Fruit fly (Drosophila melanogaster) whole organism, embryonic: ENCODE results near the gene CG15814.

Source experiments
- BEAF-32 ChIP-seq: fragments of 200-800 bp; sonication (Bioruptor generic); optimal IDR thresholded peaks from 3 replicates; lab custom pipeline; 2017; ENCODE audit warnings: missing biosample characterization, missing genetic modification characterization, mild to moderate bottlenecking, moderate library complexity, missing genetic modification reagents
- CG10147 ChIP-seq: fragments of 200-800 bp; sonication (Bioruptor generic); optimal IDR thresholded peaks from 2 replicates; lab custom pipeline; 2019; ENCODE audit warnings: missing biosample characterization, mild to moderate bottlenecking, missing genetic modification characterization, moderate library complexity
- CG11093 ChIP-seq: fragments of 200-800 bp; sonication (Bioruptor generic); IDR thresholded peaks from 3 replicates; pipeline ENCODE4 v1.3.6; 2022; ENCODE audit warnings: missing biosample characterization, missing genetic modification characterization
- CG11504 ChIP-seq: fragments of 200-800 bp; sonication (Bioruptor generic); optimal IDR thresholded peaks from 3 replicates; lab custom pipeline; 2019; ENCODE audit warnings: missing biosample characterization, mild to moderate bottlenecking, missing genetic modification characterization, moderate library complexity
- CG11560 ChIP-seq: fragments of 200-800 bp; sonication (Bioruptor generic); IDR thresholded peaks from 3 replicates; pipeline ENCODE4 v1.3.6; 2022; ENCODE audit warnings: missing biosample characterization, missing genetic modification characterization
- CG12299 ChIP-seq: fragments of 200-800 bp; sonication (Bioruptor generic); optimal IDR thresholded peaks from 2 replicates; lab custom pipeline; 2018; ENCODE audit warnings: missing biosample characterization, mild to moderate bottlenecking, missing genetic modification characterization
- CG12769 ChIP-seq: fragments of 200-800 bp; sonication (Bioruptor generic); optimal IDR thresholded peaks from 2 replicates; lab custom pipeline; 2019; ENCODE audit warnings: missing biosample characterization, mild to moderate bottlenecking, missing genetic modification characterization, moderate library complexity
- CG13123 ChIP-seq: fragments of 200-800 bp; sonication (Bioruptor generic); optimal IDR thresholded peaks from 2 replicates; lab custom pipeline; 2016; ENCODE audit warnings: missing biosample characterization, missing genetic modification characterization
- CG16779 ChIP-seq: fragments of 200-800 bp; sonication (Bioruptor generic); IDR thresholded peaks from 2 replicates; pipeline ENCODE4 v1.3.6; 2022; ENCODE audit warnings: missing biosample characterization, missing genetic modification characterization
- CG17912 ChIP-seq: fragments of 200-800 bp; sonication (Bioruptor generic); optimal IDR thresholded peaks from 2 replicates; lab custom pipeline; 2018; ENCODE audit warnings: missing biosample characterization, mild to moderate bottlenecking, missing genetic modification characterization
- CG18011 ChIP-seq: fragments of 200-800 bp; sonication (Bioruptor generic); optimal IDR thresholded peaks from 2 replicates; lab custom pipeline; 2017; ENCODE audit warnings: missing biosample characterization, missing genetic modification characterization, mild to moderate bottlenecking, moderate library complexity, missing genotype
- CG18619 ChIP-seq: fragments of 200-800 bp; sonication (Bioruptor generic); optimal IDR thresholded peaks from 3 replicates; lab custom pipeline; 2017; ENCODE audit warnings: missing biosample characterization, mild to moderate bottlenecking, missing genetic modification characterization
- CG2712 ChIP-seq: fragments of 200-800 bp; optimal IDR thresholded peaks from 3 replicates; lab custom pipeline; 2019; ENCODE audit warnings: missing biosample characterization, mild to moderate bottlenecking, missing genetic modification characterization, moderate library complexity
- CG30431 ChIP-seq: fragments of 200-800 bp; sonication (Bioruptor generic); optimal IDR thresholded peaks from 2 replicates; lab custom pipeline; 2017; ENCODE audit warnings: missing biosample characterization, missing genetic modification characterization
- CG31441 ChIP-seq: fragments of 200-800 bp; sonication (Bioruptor generic); IDR thresholded peaks from 2 replicates; pipeline ENCODE4 v1.3.6; 2022; ENCODE audit warnings: missing biosample characterization, missing genetic modification characterization
- CG32772 ChIP-seq: fragments of 200-800 bp; sonication (Bioruptor generic); IDR thresholded peaks from 2 replicates; pipeline ENCODE4 v1.3.6; 2022; ENCODE audit warnings: missing biosample characterization, missing genetic modification characterization
- CG3281 ChIP-seq: fragments of 200-800 bp; sonication (Bioruptor generic); optimal IDR thresholded peaks from 3 replicates; lab custom pipeline; 2017; ENCODE audit warnings: missing biosample characterization, mild to moderate bottlenecking, missing genetic modification characterization
- CG3407 ChIP-seq: fragments of 200-800 bp; sonication (Bioruptor generic); optimal IDR thresholded peaks from 2 replicates; lab custom pipeline; 2018; ENCODE audit warnings: missing biosample characterization, mild to moderate bottlenecking, missing genetic modification characterization
- CG34224 ChIP-seq: fragments of 200-800 bp; sonication (Bioruptor generic); IDR thresholded peaks from 3 replicates; pipeline ENCODE4 v1.3.6; 2022; ENCODE audit warnings: missing biosample characterization, missing genetic modification characterization; ENCODE audit not compliant: partially characterized antibody
- CG3726 ChIP-seq: fragments of 200-800 bp; sonication (Bioruptor generic); IDR thresholded peaks from 3 replicates; pipeline ENCODE4, ENCODE4 v1.3.6; 2022; ENCODE audit warnings: missing biosample characterization, missing genetic modification characterization
- CG4328 ChIP-seq: fragments of 200-800 bp; sonication (Bioruptor generic); optimal IDR thresholded peaks from 3 replicates; lab custom pipeline; 2017; ENCODE audit warnings: missing biosample characterization, missing genetic modification reagents, missing genetic modification characterization
- CG6683 ChIP-seq: fragments of 200-800 bp; sonication (Bioruptor generic); optimal IDR thresholded peaks from 2 replicates; lab custom pipeline; 2017; ENCODE audit warnings: missing biosample characterization, mild to moderate bottlenecking, missing genetic modification characterization, missing genetic modification reagents
- CG7745 ChIP-seq: fragments of 200-800 bp; sonication (Bioruptor generic); optimal IDR thresholded peaks from 2 replicates; lab custom pipeline; 2018; ENCODE audit warnings: missing biosample characterization, mild to moderate bottlenecking, missing genetic modification characterization, moderate library complexity
- CG7839 ChIP-seq: fragments of 200-800 bp; sonication (Bioruptor generic); optimal IDR thresholded peaks from 3 replicates; lab custom pipeline; 2018; ENCODE audit warnings: missing biosample characterization, mild to moderate bottlenecking, missing genetic modification characterization, moderate library complexity
- CG8290 ChIP-seq, 3 experiments: fragments of 200-800 bp; sonication (Bioruptor generic); optimal IDR thresholded peaks; 2 replicates each; lab custom pipeline; 2016 to 2019; ENCODE audit warnings: missing biosample characterization in 3 of 3, missing genetic modification characterization in 3 of 3, mild to moderate bottlenecking in 2 of 3, moderate library complexity in 1 of 3
- CG9797 ChIP-seq: fragments of 200-800 bp; sonication (Bioruptor generic); optimal IDR thresholded peaks from 3 replicates; lab custom pipeline; 2018; ENCODE audit warnings: missing biosample characterization, mild to moderate bottlenecking, missing genetic modification characterization
- CG9876 ChIP-seq: fragments of 200-800 bp; sonication (Bioruptor generic); optimal IDR thresholded peaks from 2 replicates; lab custom pipeline; 2016; ENCODE audit warnings: missing biosample characterization, missing genetic modification characterization
- Dad ChIP-seq: fragments of 200-800 bp; sonication (Bioruptor generic); optimal IDR thresholded peaks from 3 replicates; lab custom pipeline; 2016; ENCODE audit warnings: missing biosample characterization, missing genetic modification characterization
- Dip3 ChIP-seq: fragments of 200-800 bp; sonication (Bioruptor generic); optimal IDR thresholded peaks from 3 replicates; lab custom pipeline; 2016; ENCODE audit warnings: missing biosample characterization, missing genetic modification characterization
- Doc2 ChIP-seq: fragments of 200-800 bp; sonication (Bioruptor generic); IDR thresholded peaks from 2 replicates; pipeline ENCODE4 v1.3.6; 2022; ENCODE audit warnings: missing biosample characterization, missing genetic modification characterization
- Gug ChIP-seq: fragments of 200-800 bp; sonication (Bioruptor generic); IDR thresholded peaks from 4 replicates; pipeline ENCODE4 v1.3.6; 2022; ENCODE audit warnings: missing biosample characterization, missing genetic modification characterization
- HmgZ ChIP-seq: fragments of 200-800 bp; sonication (Bioruptor generic); optimal IDR thresholded peaks from 2 replicates; lab custom pipeline; 2018; ENCODE audit warnings: missing biosample characterization, mild to moderate bottlenecking, missing genetic modification characterization
- Max ChIP-seq: fragments of 200-800 bp; sonication (Bioruptor generic); optimal IDR thresholded peaks from 2 replicates; lab custom pipeline; 2016; ENCODE audit warnings: missing biosample characterization, mild to moderate bottlenecking, missing genetic modification characterization
- Med ChIP-seq: fragments of 200-800 bp; sonication (Bioruptor generic); peaks from one replicate; lab custom pipeline; 2016; ENCODE audit warnings: missing biosample characterization, missing genetic modification characterization, mild to moderate bottlenecking, inconsistent platforms, moderate library complexity
- NC2β ChIP-seq: fragments of 200-800 bp; sonication (Bioruptor generic); optimal IDR thresholded peaks from 2 replicates; lab custom pipeline; 2016; ENCODE audit warnings: missing biosample characterization, missing genetic modification characterization
- Nf-YC ChIP-seq: fragments of 200-800 bp; optimal IDR thresholded peaks from 3 replicates; lab custom pipeline; 2019; ENCODE audit warnings: missing biosample characterization, mild to moderate bottlenecking, missing genetic modification characterization, moderate library complexity
- Sin3A ChIP-seq: fragments of >200 bp; optimal IDR thresholded peaks from 2 replicates; lab custom pipeline; 2018
- Taf1 ChIP-seq: fragments of 200-800 bp; sonication (Bioruptor generic); IDR thresholded peaks from 2 replicates; pipeline ENCODE4 v1.3.6; 2022; ENCODE audit warnings: missing biosample characterization, missing genetic modification characterization
- aop ChIP-seq: fragments of 200-800 bp; sonication (Bioruptor generic); IDR thresholded peaks from 2 replicates; pipeline ENCODE4 v1.3.6; 2022; ENCODE audit warnings: missing biosample characterization, missing genetic modification characterization
- bcd ChIP-seq: fragments of 200-800 bp; sonication (Bioruptor generic); optimal IDR thresholded peaks from 2 replicates; lab custom pipeline; 2017; ENCODE audit warnings: missing biosample characterization, mild to moderate bottlenecking, missing genetic modification characterization
- chif ChIP-seq, 2 experiments: fragments of 200-800 bp; sonication (Bioruptor generic); optimal IDR thresholded peaks; 3 replicates each; lab custom pipeline; 2016; ENCODE audit warnings: missing biosample characterization in 2 of 2, missing genetic modification characterization in 2 of 2
- crp ChIP-seq, 2 experiments: fragments of 200-800 bp; sonication (Bioruptor generic); optimal IDR thresholded peaks; 2 replicates in 1 of 2; 3 replicates in 1 of 2; lab custom pipeline; 2017; ENCODE audit warnings: missing biosample characterization in 2 of 2, missing genetic modification characterization in 2 of 2, mild to moderate bottlenecking in 1 of 2, moderate library complexity in 1 of 2
- eve ChIP-seq, 2 experiments: fragments of >200 bp; optimal IDR thresholded peaks; 2 replicates each; lab custom pipeline; 2017; ENCODE audit warnings: missing biosample characterization in 2 of 2, missing genetic modification characterization in 2 of 2
- fd96Cb ChIP-seq: fragments of 200-800 bp; sonication (Bioruptor generic); optimal IDR thresholded peaks from 2 replicates; lab custom pipeline; 2018; ENCODE audit warnings: missing biosample characterization, mild to moderate bottlenecking, missing genetic modification characterization, moderate library complexity
- jumu ChIP-seq: fragments of 200-800 bp; sonication (Bioruptor generic); optimal IDR thresholded peaks from 3 replicates; lab custom pipeline; 2016; ENCODE audit warnings: missing biosample characterization, missing genetic modification characterization
- kah ChIP-seq: fragments of 200-800 bp; sonication (Bioruptor generic); optimal IDR thresholded peaks from 2 replicates; lab custom pipeline; 2018; ENCODE audit warnings: missing biosample characterization, mild to moderate bottlenecking, missing genetic modification characterization
- nerfin-2 ChIP-seq: fragments of 200-800 bp; sonication (Bioruptor generic); IDR thresholded peaks from 2 replicates; pipeline ENCODE4 v1.3.6; 2022; ENCODE audit warnings: missing biosample characterization, missing genetic modification characterization; ENCODE audit not compliant: partially characterized antibody
- sima ChIP-seq: fragments of 200-800 bp; sonication (Bioruptor generic); optimal IDR thresholded peaks from 2 replicates; lab custom pipeline; 2016; ENCODE audit warnings: missing biosample characterization, missing genetic modification characterization
- slbo ChIP-seq: fragments of 200-800 bp; sonication (Bioruptor generic); IDR thresholded peaks from 2 replicates; pipeline ENCODE4 v1.3.6; 2022; ENCODE audit warnings: missing biosample characterization, missing genetic modification characterization
- tio ChIP-seq: fragments of 200-800 bp; sonication (Bioruptor generic); optimal IDR thresholded peaks from 2 replicates; lab custom pipeline; 2017; ENCODE audit warnings: missing biosample characterization, missing genetic modification characterization, inconsistent platforms

Gene CG15814

dm6 chrX:17799070-17799802 is 50.9 kb downstream of the CG15814 start (continued):
- no peak for TF ChIP-seq NC2β (GFP tag; lab: Kevin White, UChicago)
- no peak for TF ChIP-seq Taf1 (GFP tag; lab: Robert Waterston, UW)
- no peak for TF ChIP-seq Doc2 (GFP tag; lab: Robert Waterston, UW)
- TF ChIP-seq bcd (GFP tag; lab: Kevin White, UChicago), result no peak
- no peak for TF ChIP-seq CG3281 (GFP tag; lab: Kevin White, UChicago)
- no peak for TF ChIP-seq Gug (GFP tag; lab: Robert Waterston, UW)
- no peak for TF ChIP-seq CG9797 (GFP tag; lab: Kevin White, UChicago)
- TF ChIP-seq CG9876 (GFP tag; lab: Kevin White, UChicago), result no peak
- no peak for TF ChIP-seq HmgZ (tag; lab: Kevin White, UChicago)
- TF ChIP-seq eve (GFP tag; optimal IDR thresholded peaks at IDR 0.05; lab: Kevin White, UChicago), result no peak
- no peak for TF ChIP-seq crp (GFP tag; optimal IDR thresholded peaks at IDR 0.05; lab: Kevin White, UChicago)
- TF ChIP-seq CG12769 (tag; lab: Kevin White, UChicago), result no peak
- TF ChIP-seq CG31441, result peak; percentile 50
- no peak for TF ChIP-seq CG17912 (GFP tag; lab: Kevin White, UChicago)
- TF ChIP-seq aop, result no peak
- no peak for TF ChIP-seq kah (GFP tag; lab: Kevin White, UChicago)
- TF ChIP-seq nerfin-2, result no peak
- TF ChIP-seq Nf-YC (tag; lab: Kevin White, UChicago), result no peak
- no peak for TF ChIP-seq CG13123 (GFP tag; lab: Kevin White, UChicago)
- peak; percentile 62 for TF ChIP-seq CG11504 (tag; lab: Kevin White, UChicago)
- TF ChIP-seq Med (GFP tag; lab: Kevin White, UChicago), result peak; percentile 42
- no peak for TF ChIP-seq CG18619 (GFP tag; lab: Kevin White, UChicago)
- TF ChIP-seq fd96Cb (tag; lab: Kevin White, UChicago), result peak; percentile 39
- TF ChIP-seq Max (GFP tag; lab: Kevin White, UChicago), result no peak
- no peak for TF ChIP-seq CG3407 (GFP tag; lab: Kevin White, UChicago)
- no peak for TF ChIP-seq CG6683 (GFP tag; lab: Kevin White, UChicago)
- TF ChIP-seq CG7745, result no peak
- no peak for TF ChIP-seq Sin3A (lab: Kevin White, UChicago)
- TF ChIP-seq CG8290 (GFP tag; optimal IDR thresholded peaks at IDR 0.05; lab: Kevin White, UChicago), result no peak
- TF ChIP-seq CG8290 (tag; optimal IDR thresholded peaks at IDR 0.05; lab: Kevin White, UChicago), result no peak
- no peak for TF ChIP-seq Dip3 (GFP tag; lab: Kevin White, UChicago)
- no peak for TF ChIP-seq slbo (GFP tag; lab: Robert Waterston, UW)
- no peak for TF ChIP-seq CG11560 (tag; lab: Robert Waterston, UW)
- peak; percentile 64 for TF ChIP-seq CG2712 (tag; lab: Kevin White, UChicago)
- TF ChIP-seq CG16779, result no peak
- no peak for TF ChIP-seq jumu
- TF ChIP-seq CG3726 (GFP tag; lab: Robert Waterston, UW), result no peak
- no peak for TF ChIP-seq CG18011 (GFP tag; lab: Kevin White, UChicago)
- no peak for TF ChIP-seq BEAF-32
- TF ChIP-seq tio (GFP tag; lab: Kevin White, UChicago), result no peak
- TF ChIP-seq CG30431, result no peak
- TF ChIP-seq Dad (GFP tag; lab: Kevin White, UChicago), result no peak
- TF ChIP-seq CG34224 (GFP tag; lab: Robert Waterston, UW), result no peak
- TF ChIP-seq CG4328 (GFP tag; lab: Kevin White, UChicago), result no peak
- no peak for TF ChIP-seq CG12299 (tag; lab: Kevin White, UChicago)
- TF ChIP-seq sima (GFP tag; lab: Kevin White, UChicago), result no peak
- no peak for TF ChIP-seq CG11093 (GFP tag; lab: Robert Waterston, UW)
- peak in 1 of 2 experiments; percentile 39 for TF ChIP-seq chif (GFP tag; optimal IDR thresholded peaks at IDR 0.05; lab: Kevin White, UChicago)
- TF ChIP-seq CG32772, result no peak
- peak; percentile 13 for TF ChIP-seq CG10147
- peak; percentile 58 for TF ChIP-seq CG7839 (tag; lab: Kevin White, UChicago)
